Worm (Caenorhabditis elegans) whole organism, L3 larva: ENCODE measurements around the gene ttc-7.

Source experiments
- R02D3.7 ChIP-seq: fragments of 150-350 bp; optimal IDR thresholded peaks from 2 replicates; lab custom pipeline; 2014; ENCODE audit warnings: missing biosample characterization, missing genetic modification characterization
- ZK546.5 ChIP-seq: sonication (generic microtip); optimal IDR thresholded peaks from 2 replicates; lab custom pipeline; 2017; ENCODE audit warnings: missing biosample characterization, missing genetic modification characterization
- ama-1 ChIP-seq: fragments of 150-350 bp; optimal IDR thresholded peaks from 2 replicates; lab custom pipeline; 2018
- ceh-28 ChIP-seq: fragments of 150-350 bp; optimal IDR thresholded peaks from 2 replicates; lab custom pipeline; 2014; ENCODE audit warnings: missing biosample characterization, missing genetic modification reagents, missing genetic modification characterization
- ceh-82 ChIP-seq: fragments of 150-350 bp; optimal IDR thresholded peaks from 2 replicates; lab custom pipeline; 2014; ENCODE audit warnings: missing biosample characterization, missing genetic modification characterization
- ceh-9 ChIP-seq: sonication (generic microtip); optimal IDR thresholded peaks from 2 replicates; lab custom pipeline; 2018; ENCODE audit warnings: missing biosample characterization, missing genetic modification characterization
- daf-12 ChIP-seq: fragments of 150-350 bp; optimal IDR thresholded peaks from 2 replicates; lab custom pipeline; 2014; ENCODE audit warnings: missing biosample characterization, missing genetic modification reagents, missing genetic modification characterization
- egl-27 ChIP-seq: sonication (generic microtip); optimal IDR thresholded peaks from 4 replicates; lab custom pipeline; 2017; ENCODE audit warnings: missing biosample characterization, missing genetic modification reagents, missing genetic modification characterization
- elt-1 ChIP-seq: fragments of 150-350 bp; optimal IDR thresholded peaks from 2 replicates; lab custom pipeline; 2014; ENCODE audit warnings: missing biosample characterization, missing genetic modification characterization
- eor-1 ChIP-seq, 2 experiments: fragments of 150-350 bp; optimal IDR thresholded peaks; 2 replicates each; lab custom pipeline; 2014 to 2018; ENCODE audit warnings: missing biosample characterization in 2 of 2, missing genetic modification characterization in 2 of 2
- fkh-2 ChIP-seq: fragments of 150-350 bp; optimal IDR thresholded peaks from 2 replicates; lab custom pipeline; 2014; ENCODE audit warnings: missing biosample characterization, missing genetic modification reagents, missing genetic modification characterization
- fos-1 ChIP-seq: fragments of 150-350 bp; optimal IDR thresholded peaks from 2 replicates; lab custom pipeline; 2014; ENCODE audit warnings: missing biosample characterization, missing genetic modification characterization
- hmg-11 ChIP-seq: sonication (generic microtip); optimal IDR thresholded peaks from 2 replicates; lab custom pipeline; 2016; ENCODE audit warnings: missing genetic modification characterization, missing compliant biosample characterization
- lsy-12 ChIP-seq: sonication (generic microtip); optimal IDR thresholded peaks from 2 replicates; lab custom pipeline; 2016; ENCODE audit warnings: mild to moderate bottlenecking, missing genetic modification characterization, missing compliant biosample characterization
- nfya-1 ChIP-seq: sonication (generic microtip); optimal IDR thresholded peaks from 2 replicates; lab custom pipeline; 2017; ENCODE audit warnings: missing genetic modification characterization, mild to moderate bottlenecking, missing compliant biosample characterization, antibody characterized with exemption, moderate library complexity; ENCODE audit not compliant: insufficient read depth
- nhr-23 ChIP-seq: fragments of 150-350 bp; optimal IDR thresholded peaks from 2 replicates; lab custom pipeline; 2014; ENCODE audit warnings: missing biosample characterization, missing genetic modification reagents, missing genetic modification characterization
- nhr-237 ChIP-seq: fragments of 150-350 bp; optimal IDR thresholded peaks from 2 replicates; lab custom pipeline; 2014; ENCODE audit warnings: missing biosample characterization, missing genetic modification characterization
- nhr-25 ChIP-seq: sonication (generic microtip); optimal IDR thresholded peaks from 2 replicates; lab custom pipeline; 2017; ENCODE audit warnings: missing biosample characterization, missing genetic modification characterization
- nhr-28 ChIP-seq: fragments of 150-350 bp; optimal IDR thresholded peaks from 2 replicates; lab custom pipeline; 2014; ENCODE audit warnings: missing biosample characterization, missing genetic modification characterization
- nhr-43 ChIP-seq: sonication (generic microtip); optimal IDR thresholded peaks from 2 replicates; lab custom pipeline; 2016; ENCODE audit warnings: mild to moderate bottlenecking, missing genetic modification characterization, missing compliant biosample characterization; ENCODE audit not compliant: poor library complexity, severe bottlenecking
- nhr-76 ChIP-seq: fragments of 150-350 bp; sonication (generic microtip); optimal IDR thresholded peaks from 5 replicates; lab custom pipeline; 2014; ENCODE audit warnings: missing biosample characterization, missing genetic modification characterization
- nhr-77 ChIP-seq: fragments of 150-350 bp; optimal IDR thresholded peaks from 2 replicates; lab custom pipeline; 2014; ENCODE audit warnings: missing biosample characterization, missing genetic modification characterization
- pha-4 ChIP-seq: fragments of 150-350 bp; optimal IDR thresholded peaks from 2 replicates; lab custom pipeline; 2014; ENCODE audit warnings: missing biosample characterization, missing genetic modification reagents, missing genetic modification characterization
- pqm-1 ChIP-seq: fragments of 150-350 bp; optimal IDR thresholded peaks from 2 replicates; lab custom pipeline; 2017; ENCODE audit warnings: missing biosample characterization, missing genetic modification characterization, inconsistent platforms
- sea-2 ChIP-seq: fragments of 150-350 bp; sonication (generic microtip); optimal IDR thresholded peaks from 4 replicates; lab custom pipeline; 2014; ENCODE audit warnings: missing biosample characterization, missing genetic modification reagents, missing genetic modification characterization
- snpc-4 ChIP-seq: fragments of 150-350 bp; optimal IDR thresholded peaks from 2 replicates; lab custom pipeline; 2014; ENCODE audit warnings: missing biosample characterization, missing genetic modification characterization
- tbx-2 ChIP-seq: sonication (generic microtip); optimal IDR thresholded peaks from 2 replicates; lab custom pipeline; 2016; ENCODE audit warnings: mild to moderate bottlenecking, missing genetic modification characterization, missing compliant biosample characterization
- unc-39 ChIP-seq: sonication (generic microtip); optimal IDR thresholded peaks from 4 replicates; lab custom pipeline; 2017; ENCODE audit warnings: missing biosample characterization, missing genetic modification characterization
- zag-1 ChIP-seq: fragments of 150-350 bp; optimal IDR thresholded peaks from 2 replicates; lab custom pipeline; 2014; ENCODE audit warnings: missing biosample characterization, missing genetic modification characterization
- ztf-4 ChIP-seq: fragments of 150-350 bp; optimal IDR thresholded peaks from 2 replicates; lab custom pipeline; 2014; ENCODE audit warnings: missing biosample characterization, missing genetic modification characterization

ttc-7 gene

DNA sequence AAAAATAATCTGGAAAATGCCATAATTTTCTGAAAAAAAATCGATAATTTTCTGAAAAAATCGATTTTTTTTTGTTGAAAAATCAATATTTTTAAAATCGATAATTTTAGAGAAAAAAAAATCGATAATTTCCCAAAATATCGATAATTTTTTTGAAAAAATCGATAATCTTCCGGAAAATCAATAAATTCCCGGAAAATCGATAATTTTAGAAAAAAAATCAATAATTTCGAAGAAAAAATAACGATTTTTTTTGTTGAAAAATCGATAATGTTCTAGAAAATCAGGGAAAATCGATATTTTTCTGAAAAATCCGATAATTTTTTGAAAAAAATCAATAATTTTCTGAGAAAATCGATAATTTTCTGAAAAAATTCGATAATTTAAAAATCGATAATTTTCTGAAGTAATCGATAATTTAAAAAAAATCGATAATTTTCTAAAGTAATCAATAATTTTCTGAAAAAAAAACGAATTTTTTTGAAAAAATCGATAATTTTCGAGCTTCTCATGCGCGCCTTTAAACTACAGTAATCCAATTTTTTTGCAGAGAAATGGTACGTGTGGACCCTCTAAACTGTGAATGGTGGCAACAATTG lies 16.1 kb downstream of the ttc-7 start:
- TF ChIP-seq ceh-9 (tag; lab: Kevin White, UChicago) (no peak), nfya-1 (tag; lab: Kevin White, UChicago) (no peak), ceh-28 (tag; lab: Kevin White, UChicago) (peak; percentile 98), nhr-25 (no peak)

DNA sequence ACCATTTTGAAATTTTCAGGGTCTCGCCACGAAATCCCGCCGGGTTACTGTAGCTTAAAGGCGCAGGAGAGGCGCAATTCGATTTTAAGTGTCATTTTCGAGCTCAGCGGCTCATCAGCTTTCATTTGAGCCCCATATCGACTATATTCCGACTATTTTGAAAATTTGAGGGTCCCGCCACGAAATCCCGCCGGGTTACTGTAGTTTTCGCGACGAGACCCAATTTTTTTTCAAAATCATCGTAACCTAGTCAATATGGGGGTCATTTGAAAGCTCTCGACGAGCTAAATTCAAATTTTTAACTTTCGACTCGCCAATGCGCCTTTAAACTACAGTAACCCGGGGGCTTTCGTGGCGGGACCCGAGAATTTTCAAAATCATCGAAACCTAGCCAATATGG lies 17.0 kb downstream of the ttc-7 start:
- TF ChIP-seq nhr-237 (tag; lab: Kevin White, UChicago) (no peak), nhr-77 (no peak), nhr-43 (no peak), fkh-2 (tag; lab: Kevin White, UChicago) (no peak), lsy-12 (tag; lab: Kevin White, UChicago) (no peak), fos-1 (tag; lab: Kevin White, UChicago) (no peak), sea-2 (GFP tag; lab: Kevin White, UChicago) (no peak), elt-1 (no peak), ama-1 (lab: Kevin White, UChicago) (no peak), ztf-4 (no peak), ceh-28 (tag; lab: Kevin White, UChicago) (no peak), nhr-28 (tag; lab: Kevin White, UChicago) (no peak)

DNA sequence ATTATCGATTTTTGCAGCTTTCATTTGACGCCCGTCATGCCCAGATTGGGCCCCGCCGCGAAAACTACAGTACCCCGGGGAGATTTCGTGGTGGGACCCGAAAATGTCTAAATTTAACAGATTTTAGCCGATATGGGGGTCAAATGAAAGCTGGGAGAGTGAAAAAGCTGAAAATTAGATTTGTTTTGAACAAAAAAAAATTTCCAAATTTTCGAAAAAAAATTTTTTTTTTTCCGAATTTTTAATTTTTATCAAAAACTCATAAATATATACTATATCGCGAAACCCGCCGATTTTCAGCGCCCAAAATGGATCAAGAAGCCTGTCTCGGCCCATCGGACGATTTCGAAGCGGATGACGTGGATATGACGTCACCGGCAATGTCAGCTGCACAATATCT lies 17.8 kb downstream of the ttc-7 start, which contains the start of gene smi-1:
TSS of gene smi-1 (plus strand) at position 301 of the 400 bp plus-strand sequence.
- TF ChIP-seq R02D3.7 (tag; lab: Kevin White, UChicago) = no peak
- no peak for TF ChIP-seq snpc-4
- TF ChIP-seq unc-39 = no peak
- TF ChIP-seq nfya-1 (tag; lab: Kevin White, UChicago) = no peak
- TF ChIP-seq ZK546.5 (tag; lab: Kevin White, UChicago) = no peak
- TF ChIP-seq hmg-11 (tag; lab: Kevin White, UChicago) = no peak
- no peak for TF ChIP-seq egl-27 (tag; lab: Kevin White, UChicago)
- no peak for TF ChIP-seq zag-1 (tag; lab: Kevin White, UChicago)
- no peak for TF ChIP-seq ceh-82 (tag; lab: Kevin White, UChicago)
- TF ChIP-seq pha-4 (tag; lab: Kevin White, UChicago) = no peak
- TF ChIP-seq eor-1 (tag; optimal IDR thresholded peaks at IDR 0.05; lab: Kevin White, UChicago) = no peak
- no peak for TF ChIP-seq nhr-23

DNA sequence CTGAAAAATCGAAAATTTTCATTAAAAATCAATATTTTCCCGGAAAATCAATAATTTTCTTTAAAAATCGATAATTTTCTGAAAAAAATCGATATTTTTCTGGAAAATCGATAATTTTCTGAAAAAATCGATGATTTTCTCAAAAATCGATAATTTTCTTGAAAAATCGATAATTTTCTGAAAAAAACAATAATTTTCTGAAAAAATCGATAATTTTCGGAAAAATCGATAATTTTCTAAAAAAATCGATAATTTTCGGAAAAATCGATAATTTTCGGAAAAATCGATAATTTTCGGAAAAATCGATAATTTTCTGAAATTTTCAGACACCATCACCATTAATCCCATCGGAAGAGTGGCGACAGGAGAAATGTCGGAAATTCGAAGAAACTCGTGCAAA lies 18.7 kb downstream of the ttc-7 start:
- TF ChIP-seq pqm-1 (tag; lab: Kevin White, UChicago) = no peak
- no peak for TF ChIP-seq elt-1
- no peak for TF ChIP-seq daf-12
- TF ChIP-seq ceh-28 (tag; lab: Kevin White, UChicago) = peak; percentile 99

DNA sequence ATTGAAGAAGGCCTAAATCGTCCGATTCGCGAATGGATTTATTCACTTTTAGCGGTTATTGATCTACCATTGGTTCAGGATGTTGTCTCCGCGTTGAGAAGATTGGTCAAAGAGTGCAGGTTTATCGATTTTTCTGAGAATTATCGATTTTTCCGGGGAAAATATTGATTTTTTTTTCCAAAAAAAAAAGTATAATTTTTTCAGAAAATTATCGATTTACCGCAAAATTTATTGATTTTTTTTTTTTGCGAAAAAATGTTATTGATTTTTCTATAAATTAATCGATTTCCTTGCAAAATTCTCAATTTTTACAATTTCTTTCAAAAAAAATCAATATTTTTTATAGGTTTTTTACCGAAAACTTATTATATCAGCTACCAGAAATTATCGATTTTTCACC lies 20.0 kb downstream of the ttc-7 start:
- TF ChIP-seq nhr-76 (tag; lab: Kevin White, UChicago) (no peak), ceh-28 (tag; lab: Kevin White, UChicago) (peak; percentile 94)

DNA sequence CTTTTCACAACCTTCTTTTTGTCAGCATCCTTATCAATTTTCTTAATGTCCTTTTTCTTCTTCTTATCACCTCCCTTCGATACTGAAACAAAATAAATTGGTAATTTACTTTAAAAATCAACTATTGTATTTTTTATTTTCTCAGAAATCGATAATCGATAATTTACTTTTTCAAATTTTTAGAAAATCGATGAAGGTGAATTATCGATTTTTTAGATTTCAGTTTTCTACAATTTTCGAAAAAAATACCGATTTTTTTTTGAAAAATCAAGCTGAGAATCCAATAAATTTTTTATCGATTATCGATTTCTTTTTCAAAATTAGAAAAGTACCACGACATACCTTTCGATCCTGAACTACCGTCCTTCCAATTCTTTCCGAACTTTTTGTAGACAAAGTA lies 22.4 kb downstream of the ttc-7 start:
- TF ChIP-seq tbx-2 (tag; lab: Kevin White, UChicago) (no peak), ceh-28 (tag; lab: Kevin White, UChicago) (peak; percentile 88)

DNA sequence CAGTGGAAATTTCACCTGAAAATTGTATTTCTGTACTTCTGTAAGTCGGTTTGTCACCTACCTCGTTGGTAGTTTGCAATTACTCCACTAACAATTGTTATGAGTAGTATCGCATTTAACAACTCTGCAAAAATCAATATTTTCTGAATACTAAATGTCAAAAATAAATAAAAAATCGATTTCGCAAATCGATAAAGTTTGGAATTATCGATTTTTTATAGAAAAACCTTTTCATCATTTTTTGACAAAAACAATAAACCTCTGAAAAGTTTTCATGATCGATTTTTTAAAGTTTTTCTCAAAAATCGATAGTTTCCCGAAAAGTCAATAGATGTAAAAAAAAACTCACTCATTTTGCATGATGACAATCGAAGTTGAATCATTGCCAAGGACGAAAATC lies 26.7 kb downstream of the ttc-7 start:
- TF ChIP-seq ceh-28 (tag; lab: Kevin White, UChicago) (peak; percentile 83), pqm-1 (tag; lab: Kevin White, UChicago) (no peak)
